Worm (Caenorhabditis elegans): ENCODE data around the gene tag-293.
"Not testable (repeated sequence)": the region's sequence is repeated elsewhere in the genome, so short reads cannot be mapped to it uniquely, and the experiment has no call there.

The tag-293 gene

DNA sequence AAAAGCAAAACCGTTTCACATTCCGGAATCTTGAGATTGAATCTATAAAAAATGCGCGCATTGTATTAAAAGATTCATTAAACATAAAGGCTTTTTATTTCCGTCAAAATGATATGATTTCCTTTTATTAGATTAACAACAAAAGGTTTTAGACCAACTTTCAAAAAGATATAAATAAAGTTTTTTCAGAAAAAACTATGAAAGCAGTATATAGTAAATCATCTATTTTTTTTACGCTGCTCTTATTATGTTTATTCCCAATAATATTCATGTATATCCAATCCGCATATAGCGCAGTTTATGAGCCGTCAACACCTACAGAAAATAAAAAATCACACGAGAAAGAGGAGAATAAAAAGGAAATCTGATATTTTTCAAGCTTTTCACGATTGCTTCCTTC, 50.9 kb downstream of the tag-293 start, which contains the start of gene F07G11.2:
TSS of gene F07G11.2 (plus strand) at position 301 of the 400 bp plus-strand sequence.
- not testable (repeated sequence) for TF ChIP-seq ham-2 (GFP tag; optimal IDR thresholded peaks at IDR 0.05); nhr-28 (tag; optimal IDR thresholded peaks at IDR 0.05); ceh-83 (GFP tag; optimal IDR thresholded peaks at IDR 0.05)
